Worm (Caenorhabditis elegans) whole organism, young adult: ENCODE data around the gene gcs-1.

Source experiments
- B0019.2 ChIP-seq: fragments of 200-800 bp; sonication (Bioruptor generic); conservative IDR thresholded peaks from 2 replicates; pipeline ENCODE4 v1.3.6; 2022; ENCODE audit warnings: missing genetic modification reagents, missing genetic modification characterization, missing compliant biosample characterization
- B0336.3 ChIP-seq: fragments of 200-800 bp; sonication (Bioruptor generic); IDR thresholded peaks from 2 replicates; pipeline ENCODE4 v1.3.6; 2022; ENCODE audit warnings: missing genetic modification characterization, missing compliant biosample characterization
- C06A6.2 ChIP-seq: fragments of 200-800 bp; sonication (Bioruptor generic); conservative IDR thresholded peaks from 2 replicates; pipeline ENCODE4 v1.3.6; 2022; ENCODE audit warnings: missing genetic modification characterization, missing compliant biosample characterization
- F33H1.4 ChIP-seq: fragments of 200-800 bp; sonication (Bioruptor generic); IDR thresholded peaks from 2 replicates; pipeline ENCODE4 v1.3.6; 2022; ENCODE audit warnings: missing genetic modification reagents, missing genetic modification characterization, missing compliant biosample characterization
- K11D2.4 ChIP-seq: fragments of 200-800 bp; sonication (Bioruptor generic); IDR thresholded peaks from 2 replicates; pipeline ENCODE4 v1.3.6; 2022; ENCODE audit warnings: missing genetic modification reagents, missing genetic modification characterization, missing compliant biosample characterization
- K12H6.12 ChIP-seq: fragments of 200-800 bp; sonication (Bioruptor generic); optimal IDR thresholded peaks from 2 replicates; lab custom pipeline; 2018; ENCODE audit warnings: mild to moderate bottlenecking, missing genetic modification characterization, missing compliant biosample characterization
- ZK185.1 ChIP-seq: sonication (generic microtip); optimal IDR thresholded peaks from 2 replicates; lab custom pipeline; 2016; ENCODE audit warnings: mild to moderate bottlenecking, missing genetic modification characterization, missing compliant biosample characterization; ENCODE audit not compliant: poor library complexity, severe bottlenecking
- aptf-3 ChIP-seq: fragments of 200-800 bp; sonication (Bioruptor generic); IDR thresholded peaks from 2 replicates; pipeline ENCODE4 v1.3.6; 2022; ENCODE audit warnings: missing genetic modification characterization, missing compliant biosample characterization
- atf-7 ChIP-seq: sonication (generic microtip); optimal IDR thresholded peaks from 2 replicates; lab custom pipeline; 2017; ENCODE audit warnings: mild to moderate bottlenecking, missing genetic modification characterization, missing compliant biosample characterization
- attf-5 ChIP-seq: fragments of 200-800 bp; sonication (Bioruptor generic); optimal IDR thresholded peaks from 2 replicates; lab custom pipeline; 2018; ENCODE audit warnings: mild to moderate bottlenecking, missing genetic modification characterization, missing compliant biosample characterization
- attf-6 ChIP-seq: fragments of 200-800 bp; sonication (Bioruptor generic); IDR thresholded peaks from 2 replicates; pipeline ENCODE4 v1.3.6; 2022; ENCODE audit warnings: missing genetic modification reagents, missing genetic modification characterization, missing compliant biosample characterization
- bed-1 ChIP-seq: fragments of 200-800 bp; sonication (Bioruptor generic); IDR thresholded peaks from 2 replicates; pipeline ENCODE4 v1.3.6; 2022; ENCODE audit warnings: missing genetic modification reagents, missing genetic modification characterization, missing compliant biosample characterization
- ccch-3 ChIP-seq: fragments of 200-800 bp; sonication (Bioruptor generic); optimal IDR thresholded peaks from 2 replicates; lab custom pipeline; 2018; ENCODE audit warnings: mild to moderate bottlenecking, missing genetic modification characterization, missing compliant biosample characterization
- ceh-27 ChIP-seq: fragments of 200-800 bp; sonication (Bioruptor generic); optimal IDR thresholded peaks from 2 replicates; lab custom pipeline; 2018; ENCODE audit warnings: mild to moderate bottlenecking, missing genetic modification characterization, moderate library complexity, missing compliant biosample characterization
- chd-7 ChIP-seq: sonication (generic microtip); optimal IDR thresholded peaks from 2 replicates; lab custom pipeline; 2016; ENCODE audit warnings: mild to moderate bottlenecking, missing genetic modification characterization, moderate library complexity, missing compliant biosample characterization
- die-1 ChIP-seq: sonication (generic microtip); optimal IDR thresholded peaks from 2 replicates; lab custom pipeline; 2016; ENCODE audit warnings: missing genotype, mild to moderate bottlenecking, missing genetic modification characterization, missing compliant biosample characterization
- dox-1 ChIP-seq: fragments of 200-800 bp; sonication (Bioruptor generic); IDR thresholded peaks from 2 replicates; pipeline ENCODE4 v1.3.6; 2022; ENCODE audit warnings: missing genetic modification reagents, missing genetic modification characterization, missing compliant biosample characterization
- egl-18 ChIP-seq: fragments of 200-800 bp; sonication (Bioruptor generic); IDR thresholded peaks from 2 replicates; pipeline ENCODE4 v1.3.6; 2022; ENCODE audit warnings: missing genetic modification reagents, missing genetic modification characterization, missing compliant biosample characterization
- egrh-3 ChIP-seq: fragments of 200-800 bp; sonication (Bioruptor generic); IDR thresholded peaks from 2 replicates; pipeline ENCODE4 v1.3.6; 2022; ENCODE audit warnings: missing genetic modification reagents, missing genetic modification characterization, missing compliant biosample characterization
- hmg-1.2 ChIP-seq: fragments of 200-800 bp; sonication (Bioruptor generic); IDR thresholded peaks from 2 replicates; pipeline ENCODE4 v1.3.6; 2022; ENCODE audit warnings: missing genetic modification reagents, missing genetic modification characterization, missing compliant biosample characterization
- hrde-1 ChIP-seq: sonication (generic microtip); optimal IDR thresholded peaks from 2 replicates; lab custom pipeline; 2016; ENCODE audit warnings: missing genetic modification characterization, mild to moderate bottlenecking, missing compliant biosample characterization, moderate library complexity, missing genotype, missing genetic modification reagents, borderline replicate concordance
- hsf-1 ChIP-seq: fragments of 200-800 bp; sonication (Bioruptor generic); IDR thresholded peaks from 2 replicates; pipeline ENCODE4 v1.3.6; 2022; ENCODE audit warnings: missing genetic modification reagents, missing genetic modification characterization, missing compliant biosample characterization
- let-607 ChIP-seq, 2 experiments: fragments of 200-800 bp in 1 of 2; sonication (Bioruptor generic) in 1 of 2; sonication (generic microtip) in 1 of 2; optimal IDR thresholded peaks; 2 replicates each; lab custom pipeline; 2016 to 2018; ENCODE audit warnings: mild to moderate bottlenecking in 2 of 2, missing compliant biosample characterization in 2 of 2, missing genetic modification characterization in 2 of 2, moderate library complexity in 2 of 2, missing genotype in 1 of 2
- lir-1 ChIP-seq: fragments of 200-800 bp; sonication (Bioruptor generic); conservative IDR thresholded peaks from 2 replicates; pipeline ENCODE4 v1.3.6; 2022; ENCODE audit warnings: missing genetic modification reagents, missing genetic modification characterization, missing compliant biosample characterization
- lsl-1 ChIP-seq: fragments of 200-800 bp; sonication (Bioruptor generic); optimal IDR thresholded peaks from 2 replicates; lab custom pipeline; 2018; ENCODE audit warnings: mild to moderate bottlenecking, missing genetic modification characterization, moderate library complexity, missing compliant biosample characterization
- madf-10 ChIP-seq: sonication (generic microtip); optimal IDR thresholded peaks from 2 replicates; lab custom pipeline; 2016; ENCODE audit warnings: mild to moderate bottlenecking, missing genetic modification characterization, missing compliant biosample characterization
- madf-3 ChIP-seq: fragments of 200-800 bp; sonication (Bioruptor generic); IDR thresholded peaks from 2 replicates; pipeline ENCODE4 v1.3.6; 2022; ENCODE audit warnings: missing genetic modification reagents, missing genetic modification characterization, missing compliant biosample characterization
- madf-6 ChIP-seq: fragments of 200-800 bp; sonication (Bioruptor generic); IDR thresholded peaks from 2 replicates; pipeline ENCODE4 v1.3.6; 2022; ENCODE audit warnings: missing genetic modification reagents, missing genetic modification characterization, missing compliant biosample characterization
- madf-8 ChIP-seq: fragments of 200-800 bp; sonication (Bioruptor generic); conservative IDR thresholded peaks from 2 replicates; pipeline ENCODE4 v1.3.6; 2022; ENCODE audit warnings: missing genetic modification reagents, missing genetic modification characterization, missing compliant biosample characterization
- mel-28 ChIP-seq: sonication (generic microtip); optimal IDR thresholded peaks from 2 replicates; lab custom pipeline; 2016; ENCODE audit warnings: borderline replicate concordance, mild to moderate bottlenecking, missing genetic modification characterization, missing compliant biosample characterization
- mes-4 ChIP-seq: sonication (generic microtip); optimal IDR thresholded peaks from 2 replicates; lab custom pipeline; 2016; ENCODE audit warnings: missing genotype, missing genetic modification characterization, missing compliant biosample characterization
- mxl-1 ChIP-seq: sonication (generic microtip); optimal IDR thresholded peaks from 2 replicates; lab custom pipeline; 2016; ENCODE audit warnings: missing genetic modification characterization, missing compliant biosample characterization
- nfya-2 ChIP-seq: fragments of 200-800 bp; sonication (Bioruptor generic); IDR thresholded peaks from 2 replicates; pipeline ENCODE4 v1.3.6; 2022; ENCODE audit warnings: missing genetic modification reagents, missing genetic modification characterization, missing compliant biosample characterization
- nhr-120 ChIP-seq: fragments of 200-800 bp; sonication (Bioruptor generic); IDR thresholded peaks from 2 replicates; pipeline ENCODE4 v1.3.6; 2022; ENCODE audit warnings: missing genetic modification characterization, missing compliant biosample characterization
- repo-1 ChIP-seq: sonication (generic microtip); optimal IDR thresholded peaks from 2 replicates; lab custom pipeline; 2017; ENCODE audit warnings: mild to moderate bottlenecking, missing genetic modification characterization, missing compliant biosample characterization
- snpc-4 ChIP-seq, 5 experiments: fragments of 150-350 bp in 1 of 5; sonication (generic microtip) in 4 of 5; optimal IDR thresholded peaks; 2 replicates each; lab custom pipeline; 2014 to 2018; ENCODE audit warnings: missing genetic modification characterization in 5 of 5, missing biosample characterization in 3 of 5, antibody characterized with exemption in 2 of 5, mild to moderate bottlenecking in 2 of 5, missing compliant biosample characterization in 2 of 5, missing genotype in 2 of 5, moderate library complexity in 2 of 5, missing genetic modification reagents in 1 of 5
- zfh-2 ChIP-seq: fragments of 200-800 bp; sonication (Bioruptor generic); conservative IDR thresholded peaks from 2 replicates; pipeline ENCODE4 v1.3.6; 2022; ENCODE audit warnings: missing genetic modification reagents, missing genetic modification characterization, missing compliant biosample characterization
- zim-3 ChIP-seq: sonication (generic microtip); optimal IDR thresholded peaks from 2 replicates; lab custom pipeline; 2017; ENCODE audit warnings: mild to moderate bottlenecking, missing genetic modification characterization, moderate library complexity, missing compliant biosample characterization
- ztf-25 ChIP-seq: fragments of 200-800 bp; sonication (Bioruptor generic); IDR thresholded peaks from 2 replicates; pipeline ENCODE4 v1.3.6; 2022; ENCODE audit warnings: missing genetic modification reagents, missing genetic modification characterization, missing compliant biosample characterization
- ztf-26 ChIP-seq: sonication (generic microtip); optimal IDR thresholded peaks from 2 replicates; lab custom pipeline; 2017; ENCODE audit warnings: missing genetic modification characterization, missing compliant biosample characterization
- ztf-3 ChIP-seq: fragments of 200-800 bp; sonication (Bioruptor generic); optimal IDR thresholded peaks from 2 replicates; lab custom pipeline; 2018; ENCODE audit warnings: mild to moderate bottlenecking, missing genetic modification characterization, missing compliant biosample characterization
- ztf-6 ChIP-seq: fragments of 200-800 bp; sonication (Bioruptor generic); IDR thresholded peaks from 2 replicates; pipeline ENCODE4 v1.3.6; 2022; ENCODE audit warnings: missing genetic modification reagents, missing genetic modification characterization, missing compliant biosample characterization

The gcs-1 gene

ce11 chrII:9017628-9018027, 20.5 kb downstream of the gcs-1 start:
- no peak for TF ChIP-seq hmg-1.2 (GFP tag; lab: Robert Waterston, UW)
- TF ChIP-seq atf-7 (tag; lab: Kevin White, UChicago) = no peak

- TF ChIP-seq madf-8 (GFP tag; lab: Robert Waterston, UW) = no peak
- 0 out of 2 replicates have a peak, but pooled peaks have one; percentile 9 for TF ChIP-seq dox-1
Measured at ce11 chrII:9014877-9015505, 23.1 kb downstream of the gcs-1 start.

- TF ChIP-seq ZK185.1 (no peak), hrde-1 (tag; lab: Kevin White, UChicago) (no peak), mes-4 (no peak), ztf-26 (tag; lab: Kevin White, UChicago) (no peak), madf-3 (GFP tag; lab: Robert Waterston, UW) (no peak), aptf-3 (GFP tag; lab: Robert Waterston, UW) (no peak), lsl-1 (GFP tag; lab: Kevin White, UChicago) (no peak), attf-6 (GFP tag; lab: Robert Waterston, UW) (no peak), hsf-1 (GFP tag; lab: Robert Waterston, UW) (no peak)
Measured at ce11 chrII:9014188-9014587, 23.9 kb downstream of the gcs-1 start.

- TF ChIP-seq die-1 (tag; lab: Kevin White, UChicago) (no peak), repo-1 (tag; lab: Kevin White, UChicago) (no peak), madf-10 (tag; lab: Kevin White, UChicago) (no peak), hrde-1 (tag; lab: Kevin White, UChicago) (no peak), nfya-2 (GFP tag; lab: Robert Waterston, UW) (no peak), egl-18 (no peak), bed-1 (GFP tag; lab: Robert Waterston, UW) (no peak), zim-3 (tag; lab: Kevin White, UChicago) (no peak), egrh-3 (GFP tag; lab: Robert Waterston, UW) (peak; percentile 38; the same call in 1 of the 2 replicates), chd-7 (peak; percentile 36), attf-5 (no peak), mel-28 (tag; lab: Kevin White, UChicago) (no peak), aptf-3 (GFP tag; lab: Robert Waterston, UW) (no peak), madf-6 (GFP tag; lab: Robert Waterston, UW) (no peak), hmg-1.2 (GFP tag; lab: Robert Waterston, UW) (0 out of 2 replicates have a peak, but pooled peaks have one; percentile 19), mxl-1 (tag; lab: Kevin White, UChicago) (no peak), snpc-4 (GFP tag; optimal IDR thresholded peaks at IDR 0.05; lab: Kevin White, UChicago) (no peak), snpc-4 (tag; optimal IDR thresholded peaks at IDR 0.05; lab: Kevin White, UChicago) (no peak), K11D2.4 (GFP tag; lab: Robert Waterston, UW) (no peak; the same call in 1 of the 2 replicates), F33H1.4 (GFP tag; lab: Robert Waterston, UW) (no peak), K12H6.12 (tag; lab: Kevin White, UChicago) (peak; percentile 55), attf-6 (GFP tag; lab: Robert Waterston, UW) (no peak), B0019.2 (GFP tag; lab: Robert Waterston, UW) (no peak), nhr-120 (GFP tag; lab: Robert Waterston, UW) (no peak), ceh-27 (GFP tag; lab: Kevin White, UChicago) (peak; percentile 31), ztf-6 (GFP tag; lab: Robert Waterston, UW) (0 out of 2 replicates have a peak, but pooled peaks have one; percentile 4), let-607 (tag; optimal IDR thresholded peaks at IDR 0.05; lab: Kevin White, UChicago) (no peak), C06A6.2 (GFP tag; lab: Robert Waterston, UW) (no peak), ccch-3 (GFP tag; lab: Kevin White, UChicago) (no peak), ztf-25 (GFP tag; lab: Robert Waterston, UW) (no peak), ztf-3 (GFP tag; lab: Kevin White, UChicago) (no peak), lir-1 (GFP tag; lab: Robert Waterston, UW) (no peak), B0336.3 (no peak), zfh-2 (GFP tag; lab: Robert Waterston, UW) (peak; percentile 93)
Measured at ce11 chrII:9013341-9013740, 24.8 kb downstream of the gcs-1 start.
